Worm (Caenorhabditis elegans): Measurements from ENCODE around the gene B0280.17.

B0280.17 gene

ce11 chrIII:7144749-7145148 is 8.8 kb upstream of the B0280.17 start, which contains the start of gene glr-2:
glr-2 (minus strand) TSS chrIII:7144959.
- TF ChIP-seq nhr-11 (tag; optimal IDR thresholded peaks at IDR 0.05) (no peak), dmd-8 (GFP tag; IDR thresholded peaks at IDR 0.05) (no peak), duxl-1 (tag; optimal IDR thresholded peaks at IDR 0.05; ENCODE audit: poor library complexity) (no peak), Y5F2A.4 (GFP tag; optimal IDR thresholded peaks at IDR 0.05) (no peak), ceh-44 (GFP tag; IDR thresholded peaks at IDR 0.05) (no peak), lin-1 (GFP tag; IDR thresholded peaks at IDR 0.05) (no peak), lsy-2 (tag; optimal IDR thresholded peaks at IDR 0.05) (no peak), cey-2 (tag; optimal IDR thresholded peaks at IDR 0.05; ENCODE audit: borderline replicate concordance, insufficient read depth) (no peak), T26A8.4 (GFP tag; IDR thresholded peaks at IDR 0.05) (no peak), aha-1 (tag) (no peak), mep-1 (tag; optimal IDR thresholded peaks at IDR 0.05) (no peak), nhr-237 (tag; optimal IDR thresholded peaks at IDR 0.05) (no peak), lin-38 (GFP tag; IDR thresholded peaks at IDR 0.05) (no peak; the same call in 1 of the 2 replicates), unc-130 (GFP tag; optimal IDR thresholded peaks at IDR 0.05) (no peak), spr-1 (tag; optimal IDR thresholded peaks at IDR 0.05) (no peak), R02D3.7 (tag; optimal IDR thresholded peaks at IDR 0.05) (no peak), Y75B8A.6 (GFP tag; IDR thresholded peaks at IDR 0.05) (no peak), lin-29 (GFP tag; IDR thresholded peaks at IDR 0.05) (no peak), tra-1 (GFP tag; IDR thresholded peaks at IDR 0.05) (no peak)

- TF ChIP-seq daf-16 (GFP tag; optimal IDR thresholded peaks at IDR 0.05) (peak in 1 of 2 experiments; percentile 9), daf-16 (tag; optimal IDR thresholded peaks at IDR 0.05) (peak; percentile 59), nhr-102 (tag; optimal IDR thresholded peaks at IDR 0.05) (peak; percentile 55), arid-1 (GFP tag; conservative IDR thresholded peaks at IDR 0.05) (peak; percentile 62), nhr-10 (tag; optimal IDR thresholded peaks at IDR 0.05) (no peak), ceh-20 (GFP tag; IDR thresholded peaks at IDR 0.05) (no peak), nhr-77 (tag; optimal IDR thresholded peaks at IDR 0.05) (no peak), mxl-2 (GFP tag; conservative IDR thresholded peaks at IDR 0.05) (no peak), R02D3.7 (tag; optimal IDR thresholded peaks at IDR 0.05) (no peak), mdt-29 (GFP tag; IDR thresholded peaks at IDR 0.05) (peak; percentile 55), T20F7.1 (GFP tag; optimal IDR thresholded peaks at IDR 0.05) (no peak), egl-43 (GFP tag; IDR thresholded peaks at IDR 0.05) (no peak), lsy-2 (tag; optimal IDR thresholded peaks at IDR 0.05) (peak in 1 of 2 experiments; percentile 56), F49E8.2 (tag; optimal IDR thresholded peaks at IDR 0.05; ENCODE audit: borderline replicate concordance) (peak; percentile 68), pqm-1 (tag; optimal IDR thresholded peaks at IDR 0.05) (no peak), zfp-2 (tag; optimal IDR thresholded peaks at IDR 0.05) (no peak), D1046.2 (GFP tag; IDR thresholded peaks at IDR 0.05) (no peak), Y75B8A.6 (GFP tag; IDR thresholded peaks at IDR 0.05) (no peak), rbr-2 (tag; optimal IDR thresholded peaks at IDR 0.05) (peak; percentile 28), jun-1 (tag; optimal IDR thresholded peaks at IDR 0.05) (no peak), spr-1 (tag; optimal IDR thresholded peaks at IDR 0.05) (peak; percentile 47), ztf-7 (tag; optimal IDR thresholded peaks at IDR 0.05) (no peak), snpc-1.2 (GFP tag; IDR thresholded peaks at IDR 0.05) (peak; percentile 71), ceh-62 (tag; optimal IDR thresholded peaks at IDR 0.05) (no peak), Y105C5A.15 (GFP tag; IDR thresholded peaks at IDR 0.05) (0 out of 2 replicates have a peak, but pooled peaks have one; percentile 58), lir-3 (tag; optimal IDR thresholded peaks at IDR 0.05) (no peak), saeg-2 (GFP tag; IDR thresholded peaks at IDR 0.05) (no peak), fkh-10 (GFP tag; optimal IDR thresholded peaks at IDR 0.05) (no peak), snpc-4 (tag; optimal IDR thresholded peaks at IDR 0.05) (peak; percentile 81), Y5F2A.4 (GFP tag; optimal IDR thresholded peaks at IDR 0.05) (no peak), F37D6.2 (tag; optimal IDR thresholded peaks at IDR 0.05) (no peak), T26A8.4 (GFP tag; IDR thresholded peaks at IDR 0.05) (peak; percentile 91), lin-15B (tag; optimal IDR thresholded peaks at IDR 0.05) (no peak), zip-11 (GFP tag; IDR thresholded peaks at IDR 0.05) (no peak), ZK546.5 (tag; optimal IDR thresholded peaks at IDR 0.05) (no peak), unc-62 (GFP tag; optimal IDR thresholded peaks at IDR 0.05 in 1 of 2) (peak in 1 of 2 experiments; percentile 28), unc-62 (tag; optimal IDR thresholded peaks at IDR 0.05) (no peak), daf-19 (GFP tag; conservative IDR thresholded peaks at IDR 0.05) (0 out of 2 replicates have a peak, but pooled peaks have one; percentile 56)
These were observed 6.3 kb upstream of the B0280.17 start for ce11 chrIII:7142172-7142601.
